Fruit fly (Drosophila melanogaster) whole organism, embryonic: ENCODE results near the gene snz.
A peak's percentile ranks its signal among the peaks of the same experiment; 100 is the strongest.

Source experiments
- CG12391 ChIP-seq: fragments of 200-800 bp; sonication (Bioruptor generic); optimal IDR thresholded peaks from 3 replicates; lab custom pipeline; 2018; ENCODE audit warnings: missing biosample characterization, mild to moderate bottlenecking, missing genetic modification characterization, moderate library complexity
- CG13424 ChIP-seq: fragments of 200-800 bp; sonication (Bioruptor generic); optimal IDR thresholded peaks from 2 replicates; lab custom pipeline; 2019; ENCODE audit warnings: missing biosample characterization, mild to moderate bottlenecking, missing genetic modification characterization, moderate library complexity
- CG14710 ChIP-seq: fragments of 200-800 bp; sonication (Bioruptor generic); optimal IDR thresholded peaks from 3 replicates; lab custom pipeline; 2019; ENCODE audit warnings: missing biosample characterization, mild to moderate bottlenecking, missing genetic modification characterization, moderate library complexity
- CG15479 ChIP-seq: fragments of 200-800 bp; sonication (Bioruptor generic); optimal IDR thresholded peaks from 3 replicates; lab custom pipeline; 2019; ENCODE audit warnings: missing biosample characterization, mild to moderate bottlenecking, missing genetic modification characterization, moderate library complexity
- CG16815 ChIP-seq: fragments of 200-800 bp; sonication (Bioruptor generic); optimal IDR thresholded peaks from 3 replicates; lab custom pipeline; 2017; ENCODE audit warnings: missing biosample characterization, mild to moderate bottlenecking, missing genetic modification characterization
- CG18262 ChIP-seq: fragments of 200-800 bp; optimal IDR thresholded peaks from 3 replicates; lab custom pipeline; 2019; ENCODE audit warnings: missing biosample characterization, mild to moderate bottlenecking, missing genetic modification characterization, moderate library complexity
- CG1832 ChIP-seq: fragments of 200-800 bp; sonication (Bioruptor generic); optimal IDR thresholded peaks from 2 replicates; lab custom pipeline; 2017; ENCODE audit warnings: missing biosample characterization, mild to moderate bottlenecking, missing genetic modification characterization, inconsistent platforms
- CG2712 ChIP-seq: fragments of 200-800 bp; optimal IDR thresholded peaks from 3 replicates; lab custom pipeline; 2019; ENCODE audit warnings: missing biosample characterization, mild to moderate bottlenecking, missing genetic modification characterization, moderate library complexity
- CG4360 ChIP-seq: fragments of 200-800 bp; sonication (Bioruptor generic); IDR thresholded peaks from 2 replicates; pipeline ENCODE4 v1.3.6; 2022; ENCODE audit warnings: missing biosample characterization, missing genetic modification characterization
- CG6813 ChIP-seq: fragments of 200-800 bp; sonication (Bioruptor generic); optimal IDR thresholded peaks from 2 replicates; lab custom pipeline; 2017; ENCODE audit warnings: missing biosample characterization, missing genetic modification characterization, mild to moderate bottlenecking, moderate library complexity, missing genetic modification reagents
- D ChIP-seq, 2 experiments: fragments of 200-800 bp in 1 of 2; fragments of >200 bp in 1 of 2; sonication (Bioruptor generic) in 1 of 2; optimal IDR thresholded peaks; 2 replicates in 1 of 2; 3 replicates in 1 of 2; lab custom pipeline; 2017; ENCODE audit warnings: mild to moderate bottlenecking in 1 of 2, missing biosample characterization in 1 of 2, missing genetic modification characterization in 1 of 2, missing genetic modification reagents in 1 of 2
- Deaf1 ChIP-seq: fragments of 200-800 bp; optimal IDR thresholded peaks from 3 replicates; lab custom pipeline; 2019; ENCODE audit warnings: missing biosample characterization, mild to moderate bottlenecking, missing genetic modification characterization, moderate library complexity
- Dref ChIP-seq: fragments of 200-800 bp; sonication (Bioruptor generic); IDR thresholded peaks from 2 replicates; pipeline ENCODE4 v1.3.6; 2022; ENCODE audit warnings: missing biosample characterization, missing genetic modification characterization
- HLHmδ ChIP-seq: fragments of 200-800 bp; sonication (Bioruptor generic); optimal IDR thresholded peaks from 2 replicates; lab custom pipeline; 2018; ENCODE audit warnings: missing biosample characterization, mild to moderate bottlenecking, missing genetic modification characterization, moderate library complexity
- HmgD ChIP-seq: fragments of 200-800 bp; sonication (Bioruptor generic); optimal IDR thresholded peaks from 3 replicates; lab custom pipeline; 2016; ENCODE audit warnings: missing biosample characterization, missing genetic modification characterization
- Hr39 ChIP-seq: fragments of >200 bp; optimal IDR thresholded peaks from 2 replicates; lab custom pipeline; 2017
- Kr ChIP-seq: fragments of 200-800 bp; sonication (Bioruptor generic); optimal IDR thresholded peaks from 2 replicates; lab custom pipeline; 2017; ENCODE audit warnings: missing biosample characterization, mild to moderate bottlenecking, missing genetic modification characterization
- Rx ChIP-seq: fragments of 200-800 bp; sonication (Bioruptor generic); IDR thresholded peaks from 2 replicates; pipeline ENCODE4 v1.3.6; 2022; ENCODE audit warnings: missing biosample characterization, missing genetic modification characterization
- Sry-β ChIP-seq: fragments of 200-800 bp; sonication (Bioruptor generic); optimal IDR thresholded peaks from 2 replicates; lab custom pipeline; 2018; ENCODE audit warnings: missing biosample characterization, mild to moderate bottlenecking, missing genetic modification characterization, moderate library complexity
- Stat92E ChIP-seq, 3 experiments: fragments of >200 bp in 2 of 3; fragments of 200-800 bp in 1 of 3; sonication (Bioruptor generic) in 1 of 3; optimal IDR thresholded peaks; 2 replicates each; lab custom pipeline; 2017 to 2019; ENCODE audit warnings: missing biosample characterization in 3 of 3, missing genetic modification characterization in 3 of 3, mild to moderate bottlenecking in 1 of 3, moderate library complexity in 1 of 3
- Tbp ChIP-seq: fragments of >200 bp; optimal IDR thresholded peaks from 2 replicates; lab custom pipeline; 2018; ENCODE audit warnings: missing biosample characterization, missing genetic modification characterization
- Trl ChIP-seq, 3 experiments: fragments of >200 bp in 2 of 3; fragments of 200-800 bp in 1 of 3; sonication (Bioruptor generic) in 1 of 3; optimal IDR thresholded peaks; 2 replicates in 1 of 3; 3 replicates in 2 of 3; lab custom pipeline; 2016 to 2017; ENCODE audit warnings: missing biosample characterization in 1 of 3, missing genetic modification characterization in 1 of 3
- bigmax ChIP-seq: fragments of 200-800 bp; sonication (Bioruptor generic); optimal IDR thresholded peaks from 2 replicates; lab custom pipeline; 2018; ENCODE audit warnings: missing biosample characterization, mild to moderate bottlenecking, missing genetic modification characterization
- cad ChIP-seq: fragments of >200 bp; optimal IDR thresholded peaks from 2 replicates; lab custom pipeline; 2017; ENCODE audit warnings: missing biosample characterization, missing genetic modification characterization
- corto ChIP-seq: fragments of 200-800 bp; sonication (Bioruptor generic); optimal IDR thresholded peaks from 2 replicates; lab custom pipeline; 2016; ENCODE audit warnings: missing biosample characterization, mild to moderate bottlenecking, missing genetic modification characterization, moderate library complexity
- dmrt11E ChIP-seq: fragments of 200-800 bp; sonication (Bioruptor generic); optimal IDR thresholded peaks from 3 replicates; lab custom pipeline; 2018; ENCODE audit warnings: missing biosample characterization, mild to moderate bottlenecking, missing genetic modification characterization, moderate library complexity
- en ChIP-seq: fragments of 200-800 bp; sonication (Bioruptor generic); optimal IDR thresholded peaks from 2 replicates; lab custom pipeline; 2016; ENCODE audit warnings: missing biosample characterization, missing genetic modification characterization
- esg ChIP-seq: fragments of 200-800 bp; sonication (Bioruptor generic); conservative IDR thresholded peaks from 2 replicates; pipeline ENCODE4 v1.3.6; 2022; ENCODE audit warnings: missing biosample characterization, missing genetic modification characterization
- grau ChIP-seq: fragments of 200-800 bp; optimal IDR thresholded peaks from 3 replicates; lab custom pipeline; 2019; ENCODE audit warnings: missing biosample characterization, mild to moderate bottlenecking, missing genetic modification characterization, moderate library complexity
- insv ChIP-seq, 2 experiments: fragments of 200-800 bp; sonication (Bioruptor generic); optimal IDR thresholded peaks; 3 replicates each; lab custom pipeline; 2016 to 2018; ENCODE audit warnings: missing biosample characterization in 2 of 2, missing genetic modification characterization in 2 of 2
- kni ChIP-seq: fragments of 200-800 bp; sonication (Bioruptor generic); optimal IDR thresholded peaks from 3 replicates; lab custom pipeline; 2017; ENCODE audit warnings: mild to moderate bottlenecking, missing biosample characterization, missing genetic modification reagents, missing genetic modification characterization
- lola ChIP-seq, 3 experiments: fragments of >200 bp in 2 of 3; fragments of 200-800 bp in 1 of 3; sonication (Bioruptor generic) in 1 of 3; optimal IDR thresholded peaks; 2 replicates each; lab custom pipeline; 2017 to 2019; ENCODE audit warnings: missing biosample characterization in 3 of 3, missing genetic modification characterization in 3 of 3, mild to moderate bottlenecking in 1 of 3, moderate library complexity in 1 of 3
- pfk ChIP-seq: fragments of 200-800 bp; sonication (Bioruptor generic); optimal IDR thresholded peaks from 2 replicates; lab custom pipeline; 2018; ENCODE audit warnings: missing biosample characterization, mild to moderate bottlenecking, missing genetic modification characterization, moderate library complexity
- phol ChIP-seq: fragments of 200-800 bp; sonication (Bioruptor generic); optimal IDR thresholded peaks from 3 replicates; lab custom pipeline; 2018; ENCODE audit warnings: missing biosample characterization, mild to moderate bottlenecking, missing genetic modification characterization, moderate library complexity
- ranshi ChIP-seq: fragments of 200-800 bp; sonication (Bioruptor generic); IDR thresholded peaks from 2 replicates; pipeline ENCODE4 v1.3.6; 2022; ENCODE audit warnings: missing biosample characterization, missing genetic modification characterization
- row ChIP-seq: fragments of 200-800 bp; sonication (Bioruptor generic); IDR thresholded peaks from 3 replicates; pipeline ENCODE4 v1.3.6; 2022; ENCODE audit warnings: missing biosample characterization, missing genetic modification characterization
- sens ChIP-seq: fragments of 200-800 bp; sonication (Bioruptor generic); peaks from one replicate; lab custom pipeline; 2016; ENCODE audit warnings: missing biosample characterization, missing genetic modification characterization
- sisA ChIP-seq: fragments of 200-800 bp; sonication (Bioruptor generic); IDR thresholded peaks from 2 replicates; pipeline ENCODE4 v1.3.6; 2022; ENCODE audit warnings: missing biosample characterization, missing genetic modification characterization
- stc ChIP-seq: fragments of 200-800 bp; sonication (Bioruptor generic); IDR thresholded peaks from 2 replicates; pipeline ENCODE4 v1.3.6; 2022; ENCODE audit warnings: missing biosample characterization, missing genetic modification characterization
- sug ChIP-seq: fragments of 200-800 bp; optimal IDR thresholded peaks from 2 replicates; lab custom pipeline; 2019; ENCODE audit warnings: missing biosample characterization, mild to moderate bottlenecking, missing genetic modification characterization, moderate library complexity
- tap ChIP-seq: fragments of 200-800 bp; optimal IDR thresholded peaks from 3 replicates; lab custom pipeline; 2019; ENCODE audit warnings: missing biosample characterization, mild to moderate bottlenecking, missing genetic modification characterization, moderate library complexity
- twi ChIP-seq: fragments of 200-800 bp; optimal IDR thresholded peaks from 2 replicates; lab custom pipeline; 2019; ENCODE audit warnings: missing biosample characterization, mild to moderate bottlenecking, missing genetic modification characterization, moderate library complexity
- unpg ChIP-seq: fragments of 200-800 bp; sonication (Bioruptor generic); optimal IDR thresholded peaks from 3 replicates; lab custom pipeline; 2018; ENCODE audit warnings: missing biosample characterization, mild to moderate bottlenecking, missing genetic modification characterization, moderate library complexity
- zf30C ChIP-seq: fragments of 200-800 bp; sonication (Bioruptor generic); optimal IDR thresholded peaks from 3 replicates; lab custom pipeline; 2018; ENCODE audit warnings: missing biosample characterization, mild to moderate bottlenecking, missing genetic modification characterization

snz gene

DNA sequence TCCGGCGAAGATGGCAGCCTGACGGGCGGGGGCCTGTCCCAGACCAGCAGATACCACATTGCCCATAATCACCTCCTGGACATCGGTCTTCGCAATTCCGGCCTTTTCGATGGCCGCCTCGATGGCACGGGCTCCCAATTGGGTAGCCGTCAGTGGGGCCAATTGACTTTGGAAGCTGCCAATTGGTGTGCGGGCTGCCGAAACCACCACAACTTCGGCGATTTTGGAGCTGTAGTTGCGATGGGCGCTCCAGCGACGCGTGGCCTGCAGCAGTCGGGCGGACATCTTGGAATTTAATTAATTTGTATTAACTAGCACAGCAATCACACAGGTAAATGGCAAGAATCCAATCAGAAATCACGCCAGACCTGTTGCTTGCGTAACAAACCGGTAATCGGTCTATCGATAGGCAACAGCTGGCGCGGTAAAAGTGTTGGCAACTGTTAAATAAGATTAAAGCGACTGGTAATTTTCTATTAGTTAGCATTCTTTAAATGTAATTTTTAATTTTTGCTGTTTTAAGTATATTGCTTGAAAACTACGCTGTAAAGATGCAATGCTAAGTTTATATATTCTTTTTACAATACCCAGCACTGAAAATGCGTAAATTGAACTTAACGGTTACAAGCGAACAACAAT is 23.4 kb upstream of the snz start, which contains the start of gene Acat1 (continued):
- TF ChIP-seq sisA (GFP tag; lab: Robert Waterston, UW) (peak; percentile 51), unpg (GFP tag; lab: Kevin White, UChicago) (no peak), stc (GFP tag; lab: Robert Waterston, UW) (peak; percentile 66), CG6813 (peak; percentile 12), en (peak; percentile 18), bigmax (GFP tag; lab: Kevin White, UChicago) (no peak), Dref (peak; percentile 68), Deaf1 (tag; lab: Kevin White, UChicago) (no peak), Hr39 (lab: Kevin White, UChicago) (no peak), ranshi (GFP tag; lab: Robert Waterston, UW) (0 out of 2 replicates have a peak, but pooled peaks have one; percentile 42)

DNA sequence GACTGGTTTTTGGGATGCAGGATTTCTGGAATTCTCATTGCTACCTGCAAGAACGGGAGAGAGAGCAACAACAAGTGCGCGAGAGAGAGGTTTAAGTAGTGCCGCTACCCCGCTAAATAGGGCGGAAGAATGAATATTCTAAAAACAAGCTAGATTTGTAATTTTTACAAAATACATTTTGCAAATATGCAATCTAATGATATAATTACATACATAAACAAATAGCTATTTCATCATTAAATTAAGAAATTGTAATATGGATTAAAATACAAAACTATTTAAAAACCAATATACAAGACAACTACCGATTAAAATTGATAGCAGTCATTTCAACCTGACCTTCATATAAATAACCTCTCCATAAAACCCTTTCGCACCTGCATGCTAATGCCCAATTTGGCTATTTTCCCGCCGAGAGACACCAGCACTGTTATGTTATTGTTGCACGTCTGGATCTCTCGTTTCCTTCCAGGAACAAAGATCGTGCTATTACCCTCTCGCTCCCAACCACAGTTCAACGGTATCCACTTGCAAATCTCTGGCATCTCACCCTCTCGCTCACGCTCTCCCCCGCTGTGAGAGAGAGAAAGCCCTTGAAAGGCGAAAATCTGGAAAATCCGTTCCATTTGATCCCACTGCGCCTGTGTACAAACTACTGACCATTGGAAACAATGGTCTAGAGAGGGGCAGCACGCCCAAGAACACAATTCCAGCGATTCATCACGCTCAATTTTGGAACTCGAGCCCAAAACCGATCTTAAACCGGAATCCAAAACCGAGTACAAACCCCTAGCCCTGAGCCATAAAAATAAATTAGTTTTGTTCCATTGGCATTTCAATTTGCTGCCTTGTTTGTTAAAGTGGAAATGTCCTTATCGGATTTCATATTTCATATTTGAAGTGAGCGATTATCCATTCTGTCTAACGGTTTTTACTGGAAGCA is 20.0 kb upstream of the snz start, which contains the start of gene Nek2:
Gene Nek2 (minus strand): TSS at position 51 of the 943 bp plus-strand sequence.
- TF ChIP-seq cad (GFP tag; lab: Kevin White, UChicago) (peak; percentile 55), HmgD (no peak), Sry-β (peak; percentile 89), CG15479 (GFP tag; lab: Kevin White, UChicago) (peak; percentile 47), phol (tag; lab: Kevin White, UChicago) (peak; percentile 5), corto (no peak), D (optimal IDR thresholded peaks at IDR 0.05; lab: Kevin White, UChicago) (peak; percentile 66), D (GFP tag; optimal IDR thresholded peaks at IDR 0.05; lab: Kevin White, UChicago) (no peak), CG16815 (GFP tag; lab: Kevin White, UChicago) (no peak), ranshi (GFP tag; lab: Robert Waterston, UW) (no peak), sens (GFP tag; lab: Kevin White, UChicago) (peak; percentile 11), esg (GFP tag; lab: Robert Waterston, UW) (no peak), sug (tag; lab: Kevin White, UChicago) (no peak), dmrt11E (tag; lab: Kevin White, UChicago) (peak; percentile 17), tap (tag; lab: Kevin White, UChicago) (no peak), row (GFP tag; lab: Robert Waterston, UW) (peak; percentile 67), CG1832 (GFP tag; lab: Kevin White, UChicago) (peak; percentile 67), Trl (optimal IDR thresholded peaks at IDR 0.05; lab: Kevin White, UChicago) (peak in 1 of 2 experiments; percentile 57), Trl (GFP tag; optimal IDR thresholded peaks at IDR 0.05; lab: Kevin White, UChicago) (no peak), CG12391 (tag; lab: Kevin White, UChicago) (peak; percentile 37), insv (GFP tag; optimal IDR thresholded peaks at IDR 0.05; lab: Kevin White, UChicago) (peak in 1 of 2 experiments; percentile 77), Stat92E (GFP tag; optimal IDR thresholded peaks at IDR 0.05; lab: Kevin White, UChicago) (peak in 1 of 3 experiments; percentile 2), Tbp (GFP tag; lab: Kevin White, UChicago) (no peak), lola (GFP tag; optimal IDR thresholded peaks at IDR 0.05; lab: Kevin White, UChicago) (peak in 1 of 3 experiments; percentile 43), HLHmδ (GFP tag; lab: Kevin White, UChicago) (peak; percentile 4), Rx (GFP tag; lab: Robert Waterston, UW) (0 out of 2 replicates have a peak, but pooled peaks have one; percentile 3), Kr (GFP tag; lab: Kevin White, UChicago) (peak; percentile 97), CG2712 (tag; lab: Kevin White, UChicago) (peak; percentile 9), CG18262 (tag; lab: Kevin White, UChicago) (peak; percentile 8), zf30C (no peak), pfk (GFP tag; lab: Kevin White, UChicago) (peak; percentile 43), CG14710 (tag; lab: Kevin White, UChicago) (peak; percentile 18), kni (peak; percentile 25), twi (tag; lab: Kevin White, UChicago) (peak; percentile 14), CG4360 (GFP tag; lab: Robert Waterston, UW) (0 out of 2 replicates have a peak, but pooled peaks have one; percentile 20), CG13424 (tag; lab: Kevin White, UChicago) (no peak), grau (no peak)
